Fruit fly (Drosophila melanogaster) whole organism, embryonic: ENCODE results near the gene Ogdh.

Experiments
- CG11695 ChIP-seq: fragments of 200-800 bp; sonication (Bioruptor generic); IDR thresholded peaks from 3 replicates; pipeline ENCODE4 v1.3.6; 2022; ENCODE audit warnings: missing biosample characterization, missing genetic modification characterization
- CG12769 ChIP-seq: fragments of 200-800 bp; sonication (Bioruptor generic); optimal IDR thresholded peaks from 2 replicates; lab custom pipeline; 2019; ENCODE audit warnings: missing biosample characterization, mild to moderate bottlenecking, missing genetic modification characterization, moderate library complexity
- CG13775 ChIP-seq: fragments of 200-800 bp; sonication (Bioruptor generic); optimal IDR thresholded peaks from 3 replicates; lab custom pipeline; 2017; ENCODE audit warnings: missing biosample characterization, mild to moderate bottlenecking, missing genetic modification characterization
- CG15269 ChIP-seq: fragments of 200-800 bp; sonication (Bioruptor generic); optimal IDR thresholded peaks from 2 replicates; lab custom pipeline; 2018; ENCODE audit warnings: missing biosample characterization, mild to moderate bottlenecking, missing genetic modification characterization, moderate library complexity
- CG1603 ChIP-seq: fragments of 200-800 bp; sonication (Bioruptor generic); optimal IDR thresholded peaks from 2 replicates; lab custom pipeline; 2019; ENCODE audit warnings: missing biosample characterization, mild to moderate bottlenecking, missing genetic modification characterization, moderate library complexity
- CG1792 ChIP-seq: fragments of 200-800 bp; sonication (Bioruptor generic); optimal IDR thresholded peaks from 2 replicates; lab custom pipeline; 2016; ENCODE audit warnings: missing biosample characterization, missing genetic modification characterization
- CG18476 ChIP-seq: fragments of 200-800 bp; sonication (Bioruptor generic); optimal IDR thresholded peaks from 2 replicates; lab custom pipeline; 2016; ENCODE audit warnings: missing biosample characterization, mild to moderate bottlenecking, missing genetic modification characterization
- CG3407 ChIP-seq: fragments of 200-800 bp; sonication (Bioruptor generic); optimal IDR thresholded peaks from 2 replicates; lab custom pipeline; 2018; ENCODE audit warnings: missing biosample characterization, mild to moderate bottlenecking, missing genetic modification characterization
- CG3847 ChIP-seq: fragments of 200-800 bp; sonication (Bioruptor generic); IDR thresholded peaks from 2 replicates; pipeline ENCODE4 v1.3.6; 2022; ENCODE audit warnings: missing biosample characterization, missing genetic modification characterization
- CG4707 ChIP-seq: fragments of 200-800 bp; sonication (Bioruptor generic); optimal IDR thresholded peaks from 2 replicates; lab custom pipeline; 2018; ENCODE audit warnings: missing biosample characterization, mild to moderate bottlenecking, missing genetic modification characterization, moderate library complexity
- CG5180 ChIP-seq: fragments of 200-800 bp; sonication (Bioruptor generic); optimal IDR thresholded peaks from 3 replicates; lab custom pipeline; 2017; ENCODE audit warnings: missing biosample characterization, missing genetic modification characterization, mild to moderate bottlenecking, moderate library complexity, missing genetic modification reagents
- CG6765 ChIP-seq: fragments of 200-800 bp; sonication (Bioruptor generic); optimal IDR thresholded peaks from 3 replicates; lab custom pipeline; 2017; ENCODE audit warnings: missing biosample characterization, mild to moderate bottlenecking, missing genetic modification characterization
- CG6854 ChIP-seq: fragments of 200-800 bp; sonication (Bioruptor generic); optimal IDR thresholded peaks from 3 replicates; lab custom pipeline; 2017; ENCODE audit warnings: missing biosample characterization, mild to moderate bottlenecking, missing genetic modification characterization
- CG7745 ChIP-seq: fragments of 200-800 bp; sonication (Bioruptor generic); optimal IDR thresholded peaks from 2 replicates; lab custom pipeline; 2018; ENCODE audit warnings: missing biosample characterization, mild to moderate bottlenecking, missing genetic modification characterization, moderate library complexity
- CG7786 ChIP-seq: fragments of 200-800 bp; sonication (Bioruptor generic); optimal IDR thresholded peaks from 2 replicates; lab custom pipeline; 2016; ENCODE audit warnings: missing biosample characterization, missing genetic modification characterization
- CG7987 ChIP-seq: fragments of 200-800 bp; sonication (Bioruptor generic); optimal IDR thresholded peaks from 2 replicates; lab custom pipeline; 2018; ENCODE audit warnings: missing biosample characterization, mild to moderate bottlenecking, missing genetic modification characterization, moderate library complexity
- CG8359 ChIP-seq: fragments of 200-800 bp; sonication (Bioruptor generic); optimal IDR thresholded peaks from 2 replicates; lab custom pipeline; 2017; ENCODE audit warnings: missing biosample characterization, mild to moderate bottlenecking, missing genetic modification characterization, borderline replicate concordance
- D ChIP-seq, 2 experiments: fragments of 200-800 bp in 1 of 2; fragments of >200 bp in 1 of 2; sonication (Bioruptor generic) in 1 of 2; optimal IDR thresholded peaks; 2 replicates in 1 of 2; 3 replicates in 1 of 2; lab custom pipeline; 2017; ENCODE audit warnings: mild to moderate bottlenecking in 1 of 2, missing biosample characterization in 1 of 2, missing genetic modification characterization in 1 of 2, missing genetic modification reagents in 1 of 2
- Dek ChIP-seq: fragments of 200-800 bp; sonication (Bioruptor generic); optimal IDR thresholded peaks from 3 replicates; lab custom pipeline; 2019; ENCODE audit warnings: missing biosample characterization, mild to moderate bottlenecking, missing genetic modification characterization, moderate library complexity
- Doc3 ChIP-seq: fragments of 200-800 bp; sonication (Bioruptor generic); IDR thresholded peaks from 3 replicates; pipeline ENCODE4 v1.3.6; 2022; ENCODE audit warnings: missing biosample characterization, missing genetic modification characterization; ENCODE audit not compliant: partially characterized antibody
- Dp ChIP-seq: fragments of 200-800 bp; sonication (Bioruptor generic); optimal IDR thresholded peaks from 2 replicates; lab custom pipeline; 2018; ENCODE audit warnings: missing biosample characterization, mild to moderate bottlenecking, missing genetic modification characterization, moderate library complexity
- GATAe ChIP-seq: fragments of 200-800 bp; sonication (Bioruptor generic); conservative IDR thresholded peaks from 2 replicates; pipeline ENCODE4 v1.3.6; 2022; ENCODE audit warnings: missing biosample characterization, missing genetic modification characterization
- Hr78 ChIP-seq, 2 experiments: fragments of 200-800 bp in 1 of 2; fragments of >200 bp in 1 of 2; sonication (Bioruptor generic) in 1 of 2; optimal IDR thresholded peaks; 2 replicates each; lab custom pipeline; 2017 to 2019; ENCODE audit warnings: missing biosample characterization in 2 of 2, missing genetic modification characterization in 2 of 2, mild to moderate bottlenecking in 1 of 2, moderate library complexity in 1 of 2
- Lpt ChIP-seq: fragments of >200 bp; optimal IDR thresholded peaks from 2 replicates; lab custom pipeline; 2018; ENCODE audit warnings: missing biosample characterization, missing genetic modification characterization
- NFAT ChIP-seq: fragments of 200-800 bp; sonication (Bioruptor generic); IDR thresholded peaks from 2 replicates; pipeline ENCODE4 v1.3.6; 2022; ENCODE audit warnings: missing biosample characterization, missing genetic modification characterization
- Nf-YC ChIP-seq: fragments of 200-800 bp; optimal IDR thresholded peaks from 3 replicates; lab custom pipeline; 2019; ENCODE audit warnings: missing biosample characterization, mild to moderate bottlenecking, missing genetic modification characterization, moderate library complexity
- Oaz ChIP-seq: fragments of 200-800 bp; sonication (Bioruptor generic); IDR thresholded peaks from 2 replicates; pipeline ENCODE4 v1.3.6; 2022; ENCODE audit warnings: missing biosample characterization, missing genetic modification characterization
- Pdp1 ChIP-seq, 2 experiments: fragments of 200-800 bp; sonication (Bioruptor generic); optimal IDR thresholded peaks; 3 replicates each; lab custom pipeline; 2016; ENCODE audit warnings: missing biosample characterization in 2 of 2, missing genetic modification characterization in 2 of 2, mild to moderate bottlenecking in 1 of 2, moderate library complexity in 1 of 2
- Taf1 ChIP-seq: fragments of 200-800 bp; sonication (Bioruptor generic); IDR thresholded peaks from 2 replicates; pipeline ENCODE4 v1.3.6; 2022; ENCODE audit warnings: missing biosample characterization, missing genetic modification characterization
- Xbp1 ChIP-seq: fragments of 200-800 bp; sonication (Bioruptor generic); optimal IDR thresholded peaks from 3 replicates; lab custom pipeline; 2016; ENCODE audit warnings: missing biosample characterization, mild to moderate bottlenecking, missing genetic modification characterization
- en ChIP-seq: fragments of 200-800 bp; sonication (Bioruptor generic); optimal IDR thresholded peaks from 2 replicates; lab custom pipeline; 2016; ENCODE audit warnings: missing biosample characterization, missing genetic modification characterization
- eve ChIP-seq, 2 experiments: fragments of >200 bp; optimal IDR thresholded peaks; 2 replicates each; lab custom pipeline; 2017; ENCODE audit warnings: missing biosample characterization in 2 of 2, missing genetic modification characterization in 2 of 2
- ftz-f1 ChIP-seq: fragments of 200-800 bp; sonication (Bioruptor generic); optimal IDR thresholded peaks from 2 replicates; lab custom pipeline; 2016; ENCODE audit warnings: missing biosample characterization, missing genetic modification characterization
- gcm2 ChIP-seq: fragments of 200-800 bp; sonication (Bioruptor generic); optimal IDR thresholded peaks from 2 replicates; lab custom pipeline; 2016; ENCODE audit warnings: missing biosample characterization, missing genetic modification characterization
- hb ChIP-seq: fragments of 200-800 bp; sonication (Bioruptor generic); IDR thresholded peaks from 3 replicates; pipeline ENCODE4 v1.3.6; 2022; ENCODE audit warnings: missing biosample characterization, missing genetic modification characterization; ENCODE audit not compliant: partially characterized antibody
- hbn ChIP-seq: fragments of 200-800 bp; sonication (Bioruptor generic); IDR thresholded peaks from 2 replicates; pipeline ENCODE4 v1.3.6; 2022; ENCODE audit warnings: missing biosample characterization, missing genetic modification characterization; ENCODE audit not compliant: partially characterized antibody
- inv ChIP-seq: fragments of 200-800 bp; sonication (Bioruptor generic); IDR thresholded peaks from 2 replicates; pipeline ENCODE4 v1.3.6; 2022; ENCODE audit warnings: missing biosample characterization, missing genetic modification characterization; ENCODE audit not compliant: partially characterized antibody
- jumu ChIP-seq: fragments of 200-800 bp; sonication (Bioruptor generic); optimal IDR thresholded peaks from 3 replicates; lab custom pipeline; 2016; ENCODE audit warnings: missing biosample characterization, missing genetic modification characterization
- mld ChIP-seq: fragments of 200-800 bp; sonication (Bioruptor generic); IDR thresholded peaks from 3 replicates; pipeline ENCODE4 v1.3.6; 2022; ENCODE audit warnings: missing biosample characterization, missing genetic modification characterization; ENCODE audit not compliant: partially characterized antibody
- onecut ChIP-seq: fragments of 200-800 bp; sonication (Bioruptor generic); IDR thresholded peaks from 2 replicates; pipeline ENCODE4 v1.3.6; 2022; ENCODE audit warnings: missing biosample characterization, missing genetic modification characterization
- peb ChIP-seq: fragments of 200-800 bp; sonication (Bioruptor generic); IDR thresholded peaks from 2 replicates; pipeline ENCODE4 v1.3.6; 2022; ENCODE audit warnings: missing biosample characterization, missing genetic modification characterization
- pita ChIP-seq: fragments of 200-800 bp; sonication (Bioruptor generic); optimal IDR thresholded peaks from 2 replicates; lab custom pipeline; 2017; ENCODE audit warnings: missing biosample characterization, mild to moderate bottlenecking, missing genetic modification characterization
- prd ChIP-seq, 3 experiments: fragments of >200 bp in 2 of 3; fragments of 200-800 bp in 1 of 3; sonication (Bioruptor generic) in 1 of 3; optimal IDR thresholded peaks in 2 of 3; IDR thresholded peaks in 1 of 3; 2 replicates in 2 of 3; 3 replicates in 1 of 3; pipeline versions ENCODE4 v1.3.6 to Lab custom; 2017 to 2022; ENCODE audit warnings: missing biosample characterization in 1 of 3, missing genetic modification characterization in 1 of 3
- schlank ChIP-seq: fragments of 200-800 bp; sonication (Bioruptor generic); optimal IDR thresholded peaks from 2 replicates; lab custom pipeline; 2018; ENCODE audit warnings: missing biosample characterization, mild to moderate bottlenecking, missing genetic modification characterization
- sens-2 ChIP-seq: fragments of 200-800 bp; sonication (Bioruptor generic); IDR thresholded peaks from 2 replicates; pipeline ENCODE4 v1.3.6; 2022; ENCODE audit warnings: missing biosample characterization, missing genetic modification characterization
- slbo ChIP-seq: fragments of 200-800 bp; sonication (Bioruptor generic); IDR thresholded peaks from 2 replicates; pipeline ENCODE4 v1.3.6; 2022; ENCODE audit warnings: missing biosample characterization, missing genetic modification characterization
- stc ChIP-seq: fragments of 200-800 bp; sonication (Bioruptor generic); IDR thresholded peaks from 2 replicates; pipeline ENCODE4 v1.3.6; 2022; ENCODE audit warnings: missing biosample characterization, missing genetic modification characterization
- usp ChIP-seq: fragments of >200 bp; optimal IDR thresholded peaks from 2 replicates; lab custom pipeline; 2017; ENCODE audit warnings: missing biosample characterization, missing genetic modification characterization

Ogdh gene

DNA sequence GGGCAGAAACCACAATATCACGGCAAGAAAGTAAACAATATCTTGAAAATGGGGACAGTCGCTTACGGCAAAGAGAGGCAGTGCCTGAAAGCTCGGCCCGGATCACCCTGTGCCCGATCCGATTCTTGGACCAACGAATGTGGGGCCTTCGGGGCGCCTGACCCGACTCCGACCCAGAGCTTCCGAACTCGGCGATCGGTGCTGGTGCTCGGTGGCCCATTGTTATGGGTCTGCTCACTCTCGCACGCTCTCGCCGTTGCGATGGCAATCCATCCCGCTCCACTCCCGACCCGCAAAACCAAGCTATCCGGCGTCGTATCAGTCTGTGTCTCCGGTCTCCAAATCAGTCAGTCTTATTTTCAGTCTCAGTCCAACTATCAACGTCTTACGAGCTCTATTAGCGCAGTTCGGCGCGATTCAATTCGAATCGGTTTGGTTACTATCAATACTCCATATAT is 15.1 kb downstream of the Ogdh start, which contains the start of gene Exn (continued):
- TF ChIP-seq Nf-YC (tag; lab: Kevin White, UChicago) (no peak), usp (GFP tag; lab: Kevin White, UChicago) (no peak), CG6765 (GFP tag; lab: Kevin White, UChicago) (peak; percentile 43), Taf1 (GFP tag; lab: Robert Waterston, UW) (0 out of 2 replicates have a peak, but pooled peaks have one; percentile 26), inv (GFP tag; lab: Robert Waterston, UW) (no peak), CG11695 (no peak), Pdp1 (GFP tag; optimal IDR thresholded peaks at IDR 0.05; lab: Kevin White, UChicago) (no peak), Dp (GFP tag; lab: Kevin White, UChicago) (no peak), onecut (GFP tag; lab: Robert Waterston, UW) (peak; percentile 16; the same call in 1 of the 2 replicates), slbo (GFP tag; lab: Robert Waterston, UW) (0 out of 2 replicates have a peak, but pooled peaks have one; percentile 16), Xbp1 (no peak), CG4707 (GFP tag; lab: Kevin White, UChicago) (no peak), NFAT (GFP tag; lab: Robert Waterston, UW) (0 out of 2 replicates have a peak, but pooled peaks have one; percentile 29), CG7987 (GFP tag; lab: Kevin White, UChicago) (peak; percentile 47), CG13775 (GFP tag; lab: Kevin White, UChicago) (no peak), CG3407 (GFP tag; lab: Kevin White, UChicago) (no peak), pita (GFP tag; lab: Kevin White, UChicago) (no peak), GATAe (peak; percentile 59), Lpt (GFP tag; lab: Kevin White, UChicago) (no peak), CG6854 (GFP tag; lab: Kevin White, UChicago) (peak; percentile 35), Doc3 (GFP tag; lab: Robert Waterston, UW) (no peak), Hr78 (GFP tag; optimal IDR thresholded peaks at IDR 0.05; lab: Kevin White, UChicago) (peak in 1 of 2 experiments; percentile 98), CG8359 (GFP tag; lab: Kevin White, UChicago) (no peak), CG7745 (no peak), CG12769 (peak; percentile 94), CG15269 (tag; lab: Kevin White, UChicago) (no peak), peb (GFP tag; lab: Robert Waterston, UW) (no peak), Oaz (GFP tag; lab: Robert Waterston, UW) (no peak), CG7786 (GFP tag; lab: Kevin White, UChicago) (no peak), CG5180 (no peak), ftz-f1 (peak; percentile 72), sens-2 (GFP tag; lab: Robert Waterston, UW) (no peak), jumu (GFP tag; lab: Kevin White, UChicago) (peak; percentile 12), hb (GFP tag; lab: Robert Waterston, UW) (no peak), en (GFP tag; lab: Kevin White, UChicago) (no peak), gcm2 (GFP tag; lab: Kevin White, UChicago) (no peak), hbn (GFP tag; lab: Robert Waterston, UW) (peak; percentile 24; the same call in 1 of the 2 replicates), mld (GFP tag; lab: Robert Waterston, UW) (no peak), schlank (tag; lab: Kevin White, UChicago) (peak; percentile 52), CG1792 (GFP tag; lab: Kevin White, UChicago) (no peak), CG1603 (tag; lab: Kevin White, UChicago) (no peak), D (optimal IDR thresholded peaks at IDR 0.05; lab: Kevin White, UChicago) (no peak), D (GFP tag; optimal IDR thresholded peaks at IDR 0.05; lab: Kevin White, UChicago) (no peak), CG3847 (peak; percentile 49; the same call in 1 of the 2 replicates), stc (GFP tag; lab: Robert Waterston, UW) (peak; percentile 55; the same call in 1 of the 2 replicates), prd (optimal IDR thresholded peaks at IDR 0.05; lab: Kevin White, UChicago) (no peak), prd (GFP tag; IDR thresholded peaks at IDR 0.05; lab: Robert Waterston, UW) (no peak), CG18476 (no peak), Dek (tag; lab: Kevin White, UChicago) (no peak), eve (GFP tag; optimal IDR thresholded peaks at IDR 0.05; lab: Kevin White, UChicago) (no peak)
